Fruit fly (Drosophila melanogaster) whole organism, embryonic: Measurements from ENCODE around the gene Orco.
A peak's percentile ranks its signal among the peaks of the same experiment; 100 is the strongest.

Experiments used
- Asciz ChIP-seq: fragments of 200-800 bp; sonication (Bioruptor generic); optimal IDR thresholded peaks from 2 replicates; lab custom pipeline; 2017; ENCODE audit warnings: missing biosample characterization, mild to moderate bottlenecking, missing genetic modification characterization, missing genetic modification reagents
- CG1024 ChIP-seq: fragments of 200-800 bp; sonication (Bioruptor generic); IDR thresholded peaks from 2 replicates; pipeline ENCODE4 v1.3.6; 2022; ENCODE audit warnings: missing biosample characterization, missing genetic modification characterization
- CG10565 ChIP-seq: fragments of 200-800 bp; sonication (Bioruptor generic); optimal IDR thresholded peaks from 3 replicates; lab custom pipeline; 2016; ENCODE audit warnings: missing biosample characterization, mild to moderate bottlenecking, missing genetic modification characterization
- CG12155 ChIP-seq: fragments of 200-800 bp; sonication (Bioruptor generic); optimal IDR thresholded peaks from 3 replicates; lab custom pipeline; 2016; ENCODE audit warnings: missing biosample characterization, missing genetic modification characterization
- CG13287 ChIP-seq: fragments of 200-800 bp; sonication (Bioruptor generic); IDR thresholded peaks from 2 replicates; pipeline ENCODE4 v1.3.6; 2022; ENCODE audit warnings: missing biosample characterization, missing genetic modification characterization; ENCODE audit not compliant: partially characterized antibody
- CG1529 ChIP-seq: fragments of 200-800 bp; sonication (Bioruptor generic); optimal IDR thresholded peaks from 3 replicates; lab custom pipeline; 2018; ENCODE audit warnings: missing biosample characterization, missing genetic modification characterization
- CG16815 ChIP-seq: fragments of 200-800 bp; sonication (Bioruptor generic); optimal IDR thresholded peaks from 3 replicates; lab custom pipeline; 2017; ENCODE audit warnings: missing biosample characterization, mild to moderate bottlenecking, missing genetic modification characterization
- CG18476 ChIP-seq: fragments of 200-800 bp; sonication (Bioruptor generic); optimal IDR thresholded peaks from 2 replicates; lab custom pipeline; 2016; ENCODE audit warnings: missing biosample characterization, mild to moderate bottlenecking, missing genetic modification characterization
- CG2875 ChIP-seq: fragments of 200-800 bp; sonication (Bioruptor generic); optimal IDR thresholded peaks from 2 replicates; lab custom pipeline; 2017; ENCODE audit warnings: missing biosample characterization, mild to moderate bottlenecking, missing genetic modification characterization, missing genetic modification reagents
- CG31388 ChIP-seq: fragments of 200-800 bp; sonication (Bioruptor generic); optimal IDR thresholded peaks from 2 replicates; lab custom pipeline; 2016; ENCODE audit warnings: missing biosample characterization, missing genetic modification characterization
- CG33557 ChIP-seq: fragments of 200-800 bp; sonication (Bioruptor generic); optimal IDR thresholded peaks from 2 replicates; lab custom pipeline; 2019; ENCODE audit warnings: missing biosample characterization, mild to moderate bottlenecking, missing genetic modification characterization, moderate library complexity
- CG3407 ChIP-seq: fragments of 200-800 bp; sonication (Bioruptor generic); optimal IDR thresholded peaks from 2 replicates; lab custom pipeline; 2018; ENCODE audit warnings: missing biosample characterization, mild to moderate bottlenecking, missing genetic modification characterization
- CG4282 ChIP-seq: fragments of 200-800 bp; sonication (Bioruptor generic); optimal IDR thresholded peaks from 2 replicates; lab custom pipeline; 2016; ENCODE audit warnings: missing biosample characterization, missing genetic modification characterization
- CG4424 ChIP-seq: fragments of 200-800 bp; sonication (Bioruptor generic); optimal IDR thresholded peaks from 3 replicates; lab custom pipeline; 2016; ENCODE audit warnings: missing biosample characterization, missing genetic modification characterization
- CG6654 ChIP-seq: fragments of 200-800 bp; sonication (Bioruptor generic); optimal IDR thresholded peaks from 2 replicates; lab custom pipeline; 2017; ENCODE audit warnings: missing biosample characterization, mild to moderate bottlenecking, missing genetic modification characterization
- CG7372 ChIP-seq: fragments of 200-800 bp; sonication (Bioruptor generic); IDR thresholded peaks from 2 replicates; pipeline ENCODE4 v1.3.6; 2022; ENCODE audit warnings: missing biosample characterization, missing genetic modification characterization
- CG9215 ChIP-seq: fragments of 200-800 bp; sonication (Bioruptor generic); IDR thresholded peaks from 2 replicates; pipeline ENCODE4 v1.3.6; 2022; ENCODE audit warnings: missing biosample characterization, missing genetic modification characterization
- D19A ChIP-seq: fragments of 200-800 bp; optimal IDR thresholded peaks from 3 replicates; lab custom pipeline; 2019; ENCODE audit warnings: missing biosample characterization, mild to moderate bottlenecking, missing genetic modification characterization, moderate library complexity
- Dad ChIP-seq: fragments of 200-800 bp; sonication (Bioruptor generic); optimal IDR thresholded peaks from 3 replicates; lab custom pipeline; 2016; ENCODE audit warnings: missing biosample characterization, missing genetic modification characterization
- Dll ChIP-seq: fragments of 200-800 bp; sonication (Bioruptor generic); IDR thresholded peaks from 4 replicates; pipeline ENCODE4 v1.3.6; 2022; ENCODE audit warnings: missing biosample characterization, missing genetic modification characterization; ENCODE audit not compliant: partially characterized antibody
- Dref ChIP-seq: fragments of 200-800 bp; sonication (Bioruptor generic); IDR thresholded peaks from 2 replicates; pipeline ENCODE4 v1.3.6; 2022; ENCODE audit warnings: missing biosample characterization, missing genetic modification characterization
- ERR ChIP-seq: fragments of 200-800 bp; sonication (Bioruptor generic); optimal IDR thresholded peaks from 2 replicates; lab custom pipeline; 2016; ENCODE audit warnings: missing biosample characterization, missing genetic modification characterization
- Eip74EF ChIP-seq, 2 experiments: fragments of 200-800 bp in 1 of 2; fragments of >200 bp in 1 of 2; sonication (Bioruptor generic) in 1 of 2; optimal IDR thresholded peaks; 2 replicates each; lab custom pipeline; 2017 to 2019; ENCODE audit warnings: missing biosample characterization in 2 of 2, missing genetic modification characterization in 2 of 2, mild to moderate bottlenecking in 1 of 2, moderate library complexity in 1 of 2
- Hmx ChIP-seq: fragments of 200-800 bp; sonication (Bioruptor generic); optimal IDR thresholded peaks from 2 replicates; lab custom pipeline; 2016; ENCODE audit warnings: missing biosample characterization, missing genetic modification characterization
- Hr39 ChIP-seq: fragments of >200 bp; optimal IDR thresholded peaks from 2 replicates; lab custom pipeline; 2017
- MTF-1 ChIP-seq: fragments of 200-800 bp; sonication (Bioruptor generic); optimal IDR thresholded peaks from 2 replicates; lab custom pipeline; 2018; ENCODE audit warnings: missing biosample characterization, mild to moderate bottlenecking, missing genetic modification characterization, borderline replicate concordance
- Max ChIP-seq: fragments of 200-800 bp; sonication (Bioruptor generic); optimal IDR thresholded peaks from 2 replicates; lab custom pipeline; 2016; ENCODE audit warnings: missing biosample characterization, mild to moderate bottlenecking, missing genetic modification characterization
- Myb ChIP-seq: fragments of 200-800 bp; sonication (Bioruptor generic); optimal IDR thresholded peaks from 2 replicates; lab custom pipeline; 2016; ENCODE audit warnings: missing biosample characterization, missing genetic modification characterization
- Neu2 ChIP-seq: fragments of 200-800 bp; sonication (Bioruptor generic); optimal IDR thresholded peaks from 3 replicates; lab custom pipeline; 2016; ENCODE audit warnings: missing biosample characterization, missing genetic modification characterization, borderline replicate concordance
- Scr ChIP-seq: fragments of 200-800 bp; sonication (Bioruptor generic); IDR thresholded peaks from 2 replicates; pipeline ENCODE4 v1.3.6; 2022; ENCODE audit warnings: missing biosample characterization, missing genetic modification characterization; ENCODE audit not compliant: partially characterized antibody
- Six4 ChIP-seq: fragments of 200-800 bp; sonication (Bioruptor generic); optimal IDR thresholded peaks from 2 replicates; lab custom pipeline; 2016; ENCODE audit warnings: missing biosample characterization, missing genetic modification characterization
- Xbp1 ChIP-seq: fragments of 200-800 bp; sonication (Bioruptor generic); optimal IDR thresholded peaks from 3 replicates; lab custom pipeline; 2016; ENCODE audit warnings: missing biosample characterization, mild to moderate bottlenecking, missing genetic modification characterization
- ara ChIP-seq: fragments of 200-800 bp; sonication (Bioruptor generic); IDR thresholded peaks from 2 replicates; pipeline ENCODE4 v1.3.6; 2022; ENCODE audit warnings: missing biosample characterization, missing genetic modification characterization
- ash1 ChIP-seq: fragments of 200-800 bp; sonication (Bioruptor generic); optimal IDR thresholded peaks from 2 replicates; lab custom pipeline; 2018; ENCODE audit warnings: missing biosample characterization, mild to moderate bottlenecking, missing genetic modification characterization
- bsh ChIP-seq, 2 experiments: fragments of 200-800 bp; sonication (Bioruptor generic); optimal IDR thresholded peaks; 2 replicates each; lab custom pipeline; 2017 to 2018; ENCODE audit warnings: mild to moderate bottlenecking in 2 of 2, missing biosample characterization in 2 of 2, missing genetic modification characterization in 2 of 2, moderate library complexity in 1 of 2
- caup ChIP-seq: fragments of 200-800 bp; sonication (Bioruptor generic); optimal IDR thresholded peaks from 3 replicates; lab custom pipeline; 2017; ENCODE audit warnings: missing biosample characterization, mild to moderate bottlenecking, missing genetic modification characterization, moderate library complexity; ENCODE audit not compliant: severe bottlenecking
- danr ChIP-seq: fragments of 200-800 bp; sonication (Bioruptor generic); IDR thresholded peaks from 2 replicates; pipeline ENCODE4 v1.3.6; 2022; ENCODE audit warnings: missing biosample characterization, missing genetic modification characterization
- dimm ChIP-seq: fragments of 200-800 bp; sonication (Bioruptor generic); IDR thresholded peaks from 2 replicates; pipeline ENCODE4 v1.3.6; 2022; ENCODE audit warnings: missing biosample characterization, missing genetic modification characterization
- exex ChIP-seq: fragments of 200-800 bp; sonication (Bioruptor generic); optimal IDR thresholded peaks from 4 replicates; lab custom pipeline; 2018; ENCODE audit warnings: missing biosample characterization, mild to moderate bottlenecking, missing genetic modification characterization, moderate library complexity
- fd3F ChIP-seq: fragments of 200-800 bp; sonication (Bioruptor generic); optimal IDR thresholded peaks from 2 replicates; lab custom pipeline; 2018; ENCODE audit warnings: missing biosample characterization, mild to moderate bottlenecking, missing genetic modification characterization, moderate library complexity
- fd64A ChIP-seq: fragments of 200-800 bp; sonication (Bioruptor generic); optimal IDR thresholded peaks from 3 replicates; lab custom pipeline; 2018; ENCODE audit warnings: missing biosample characterization, mild to moderate bottlenecking, missing genetic modification characterization
- gt ChIP-seq: fragments of 200-800 bp; sonication (Bioruptor generic); IDR thresholded peaks from 2 replicates; pipeline ENCODE4 v1.3.6; 2022; ENCODE audit warnings: missing biosample characterization, missing genetic modification characterization
- ham ChIP-seq: fragments of 200-800 bp; sonication (Bioruptor generic); IDR thresholded peaks from 2 replicates; pipeline ENCODE4 v1.3.6; 2022; ENCODE audit warnings: missing biosample characterization, missing genetic modification characterization
- hkb ChIP-seq, 2 experiments: fragments of 200-800 bp in 1 of 2; fragments of >200 bp in 1 of 2; sonication (Bioruptor generic) in 1 of 2; IDR thresholded peaks in 1 of 2; optimal IDR thresholded peaks in 1 of 2; 2 replicates each; pipeline versions ENCODE4 v1.3.6 to Lab custom; 2017 to 2022; ENCODE audit warnings: missing biosample characterization in 1 of 2, missing genetic modification characterization in 1 of 2
- maf-S ChIP-seq: fragments of 200-800 bp; sonication (Bioruptor generic); optimal IDR thresholded peaks from 2 replicates; lab custom pipeline; 2016; ENCODE audit warnings: missing biosample characterization, missing genetic modification characterization
- oc ChIP-seq: fragments of 200-800 bp; sonication (Bioruptor generic); optimal IDR thresholded peaks from 2 replicates; lab custom pipeline; 2018; ENCODE audit warnings: missing biosample characterization, mild to moderate bottlenecking, missing genetic modification characterization, moderate library complexity
- pita ChIP-seq: fragments of 200-800 bp; sonication (Bioruptor generic); optimal IDR thresholded peaks from 2 replicates; lab custom pipeline; 2017; ENCODE audit warnings: missing biosample characterization, mild to moderate bottlenecking, missing genetic modification characterization
- psq ChIP-seq: fragments of 200-800 bp; sonication (Bioruptor generic); optimal IDR thresholded peaks from 2 replicates; lab custom pipeline; 2017; ENCODE audit warnings: missing biosample characterization, missing genetic modification characterization
- row ChIP-seq: fragments of 200-800 bp; sonication (Bioruptor generic); IDR thresholded peaks from 3 replicates; pipeline ENCODE4 v1.3.6; 2022; ENCODE audit warnings: missing biosample characterization, missing genetic modification characterization
- toy ChIP-seq: fragments of 200-800 bp; sonication (Bioruptor generic); IDR thresholded peaks from 2 replicates; pipeline ENCODE4 v1.3.6; 2022; ENCODE audit warnings: missing biosample characterization, missing genetic modification characterization
- twi ChIP-seq: fragments of 200-800 bp; optimal IDR thresholded peaks from 2 replicates; lab custom pipeline; 2019; ENCODE audit warnings: missing biosample characterization, mild to moderate bottlenecking, missing genetic modification characterization, moderate library complexity

The Orco gene

DNA sequence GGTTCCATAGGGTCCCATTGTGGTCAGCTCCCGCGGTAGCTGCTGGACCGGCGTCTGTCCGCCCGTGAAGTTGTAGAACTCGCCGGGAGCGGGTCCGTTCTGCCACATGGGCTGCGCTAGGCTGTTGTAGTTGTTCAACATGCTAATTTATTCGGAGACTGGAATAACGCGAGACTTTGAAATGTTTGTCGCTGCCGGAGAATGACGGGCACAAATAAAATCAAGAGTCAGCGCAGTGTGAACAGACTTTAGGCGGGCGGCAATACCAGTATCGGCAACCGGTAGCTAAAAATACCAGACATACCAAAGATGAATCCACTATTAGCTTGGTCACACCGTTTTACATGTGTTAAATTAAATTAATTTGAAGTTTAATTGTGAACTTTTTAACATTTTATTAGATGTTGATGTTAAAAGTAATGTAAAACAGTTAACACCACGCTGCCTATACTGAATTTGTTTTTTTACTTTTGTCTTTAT, 54.2 kb downstream of the Orco start, which contains the start of gene Prosbeta7 (continued):
- TF ChIP-seq exex (no peak), toy (no peak), ash1 (no peak), CG7372 (GFP tag; lab: Robert Waterston, UW) (no peak), CG16815 (GFP tag; lab: Kevin White, UChicago) (no peak), CG3407 (no peak), Asciz (GFP tag; lab: Kevin White, UChicago) (no peak), MTF-1 (GFP tag; lab: Kevin White, UChicago) (no peak), Xbp1 (GFP tag; lab: Kevin White, UChicago) (no peak), psq (GFP tag; lab: Kevin White, UChicago) (no peak), CG2875 (GFP tag; lab: Kevin White, UChicago) (no peak), CG33557 (GFP tag; lab: Kevin White, UChicago) (no peak), CG6654 (GFP tag; lab: Kevin White, UChicago) (no peak), CG13287 (GFP tag; lab: Robert Waterston, UW) (peak; percentile 90), pita (no peak), ERR (GFP tag; lab: Kevin White, UChicago) (no peak), CG18476 (no peak), fd64A (GFP tag; lab: Kevin White, UChicago) (no peak), CG9215 (GFP tag; lab: Robert Waterston, UW) (no peak), Scr (GFP tag; lab: Robert Waterston, UW) (peak; percentile 69), caup (GFP tag; lab: Kevin White, UChicago) (no peak), oc (no peak), CG4424 (GFP tag; lab: Kevin White, UChicago) (no peak), Hmx (GFP tag; lab: Kevin White, UChicago) (no peak), Dad (GFP tag; lab: Kevin White, UChicago) (no peak), CG12155 (GFP tag; lab: Kevin White, UChicago) (no peak), dimm (GFP tag; lab: Robert Waterston, UW) (no peak), D19A (no peak), CG10565 (no peak), CG31388 (no peak), CG1024 (GFP tag; lab: Robert Waterston, UW) (no peak), ham (GFP tag; lab: Robert Waterston, UW) (no peak), Dll (peak; percentile 66), Max (GFP tag; lab: Kevin White, UChicago) (no peak), Eip74EF (GFP tag; optimal IDR thresholded peaks at IDR 0.05; lab: Kevin White, UChicago) (no peak), row (peak; percentile 42; the same call in 2 of the 3 replicates), CG4282 (GFP tag; lab: Kevin White, UChicago) (no peak), hkb (optimal IDR thresholded peaks at IDR 0.05; lab: Kevin White, UChicago) (no peak), hkb (GFP tag; IDR thresholded peaks at IDR 0.05; lab: Robert Waterston, UW) (no peak), Hr39 (lab: Kevin White, UChicago) (no peak), Myb (peak; percentile 34), gt (GFP tag; lab: Robert Waterston, UW) (no peak), CG1529 (no peak), Dref (GFP tag; lab: Robert Waterston, UW) (no peak), bsh (GFP tag; optimal IDR thresholded peaks at IDR 0.05; lab: Kevin White, UChicago) (no peak), danr (no peak), ara (GFP tag; lab: Robert Waterston, UW) (no peak), Six4 (GFP tag; lab: Kevin White, UChicago) (no peak), fd3F (GFP tag; lab: Kevin White, UChicago) (no peak), maf-S (no peak), twi (peak; percentile 45), Neu2 (GFP tag; lab: Kevin White, UChicago) (no peak)
